Worm (Caenorhabditis elegans) whole organism, L3 larva: Measurements from ENCODE around the gene C07E3.3.

Experiments
- eor-1 ChIP-seq, 2 experiments: fragments of 150-350 bp; optimal IDR thresholded peaks; 2 replicates each; lab custom pipeline; 2014 to 2018; ENCODE audit warnings: missing biosample characterization in 2 of 2, missing genetic modification characterization in 2 of 2
- lin-15B ChIP-seq: fragments of 150-350 bp; optimal IDR thresholded peaks from 2 replicates; lab custom pipeline; 2014; ENCODE audit warnings: missing biosample characterization, missing genetic modification characterization
- lin-39 ChIP-seq: fragments of 150-350 bp; optimal IDR thresholded peaks from 2 replicates; lab custom pipeline; 2018; ENCODE audit warnings: missing biosample characterization, missing genetic modification reagents, missing genetic modification characterization
- nhr-11 ChIP-seq: fragments of 150-350 bp; optimal IDR thresholded peaks from 2 replicates; lab custom pipeline; 2014; ENCODE audit warnings: missing biosample characterization, missing genetic modification characterization
- pqm-1 ChIP-seq: fragments of 150-350 bp; optimal IDR thresholded peaks from 2 replicates; lab custom pipeline; 2017; ENCODE audit warnings: missing biosample characterization, missing genetic modification characterization, inconsistent platforms

DNA sequence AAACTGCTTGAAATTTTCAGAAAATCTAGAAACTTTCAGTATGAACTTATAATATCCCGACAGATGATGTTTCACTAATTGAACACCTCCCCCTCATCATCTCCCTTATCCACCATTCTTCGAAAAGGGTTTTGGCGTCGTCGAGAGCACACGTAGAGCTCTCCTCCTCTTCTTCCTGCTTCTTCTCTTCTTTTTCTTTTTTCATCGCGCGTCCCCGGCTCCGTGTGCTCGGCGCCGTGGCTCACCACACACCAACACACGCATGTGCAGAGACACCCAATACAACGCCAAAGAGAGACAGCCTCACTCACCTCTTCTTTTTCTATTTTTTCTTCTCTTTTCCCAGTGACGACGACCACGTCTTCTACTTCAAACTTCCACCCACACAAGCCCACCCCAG is 22.2 kb upstream of the C07E3.3 start:
- no peak for TF ChIP-seq pqm-1 (tag; lab: Kevin White, UChicago)
- TF ChIP-seq nhr-11 (tag; lab: Kevin White, UChicago), result no peak
- TF ChIP-seq lin-39 (tag; lab: Kevin White, UChicago), result no peak
- TF ChIP-seq eor-1 (tag; optimal IDR thresholded peaks at IDR 0.05; lab: Kevin White, UChicago), result no peak
- no peak for TF ChIP-seq lin-15B (tag; lab: Kevin White, UChicago)
